Worm (Caenorhabditis elegans) whole organism, midembryonic: Measurements from ENCODE around the gene Y110A2AL.4.

Experiments
- T22C8.4 ChIP-seq: fragments of 200-800 bp; sonication (Bioruptor generic); IDR thresholded peaks from 2 replicates; pipeline ENCODE4 v1.3.6; 2022; ENCODE audit warnings: missing genetic modification characterization, missing compliant biosample characterization
- cog-1 ChIP-seq: sonication (generic microtip); optimal IDR thresholded peaks from 2 replicates; lab custom pipeline; 2016; ENCODE audit warnings: missing genetic modification characterization, missing compliant biosample characterization
- flt-1 ChIP-seq: fragments of 200-800 bp; sonication (Bioruptor generic); IDR thresholded peaks from 2 replicates; pipeline ENCODE4 v1.3.6; 2022; ENCODE audit warnings: missing genetic modification characterization, missing compliant biosample characterization
- klf-2 ChIP-seq: fragments of 200-800 bp; sonication (Bioruptor generic); conservative IDR thresholded peaks from 2 replicates; pipeline ENCODE4 v1.3.6; 2022; ENCODE audit warnings: missing genetic modification reagents, missing genetic modification characterization, missing compliant biosample characterization
- med-1 ChIP-seq: sonication (generic microtip); optimal IDR thresholded peaks from 2 replicates; lab custom pipeline; 2017; ENCODE audit warnings: missing genetic modification characterization, mild to moderate bottlenecking, missing compliant biosample characterization, antibody characterized with exemption, missing genetic modification reagents; ENCODE audit not compliant: insufficient read depth
- ref-1 ChIP-seq: fragments of 200-800 bp; sonication (Bioruptor generic); conservative IDR thresholded peaks from 2 replicates; pipeline ENCODE4 v1.3.6; 2022; ENCODE audit warnings: missing genetic modification reagents, missing genetic modification characterization, missing compliant biosample characterization
- tab-1 ChIP-seq: fragments of 200-800 bp; sonication (Bioruptor generic); IDR thresholded peaks from 2 replicates; pipeline ENCODE4 v1.3.6; 2022; ENCODE audit warnings: missing genetic modification characterization, missing compliant biosample characterization
- ztf-23 ChIP-seq: fragments of 200-800 bp; sonication (Bioruptor generic); IDR thresholded peaks from 2 replicates; pipeline ENCODE4 v1.3.6; 2022; ENCODE audit warnings: missing genetic modification reagents, missing genetic modification characterization, missing compliant biosample characterization
- ztf-29 ChIP-seq: fragments of 200-800 bp; sonication (Bioruptor generic); IDR thresholded peaks from 2 replicates; pipeline ENCODE4 v1.3.6; 2022; ENCODE audit warnings: missing genetic modification reagents, missing genetic modification characterization, missing compliant biosample characterization

DNA sequence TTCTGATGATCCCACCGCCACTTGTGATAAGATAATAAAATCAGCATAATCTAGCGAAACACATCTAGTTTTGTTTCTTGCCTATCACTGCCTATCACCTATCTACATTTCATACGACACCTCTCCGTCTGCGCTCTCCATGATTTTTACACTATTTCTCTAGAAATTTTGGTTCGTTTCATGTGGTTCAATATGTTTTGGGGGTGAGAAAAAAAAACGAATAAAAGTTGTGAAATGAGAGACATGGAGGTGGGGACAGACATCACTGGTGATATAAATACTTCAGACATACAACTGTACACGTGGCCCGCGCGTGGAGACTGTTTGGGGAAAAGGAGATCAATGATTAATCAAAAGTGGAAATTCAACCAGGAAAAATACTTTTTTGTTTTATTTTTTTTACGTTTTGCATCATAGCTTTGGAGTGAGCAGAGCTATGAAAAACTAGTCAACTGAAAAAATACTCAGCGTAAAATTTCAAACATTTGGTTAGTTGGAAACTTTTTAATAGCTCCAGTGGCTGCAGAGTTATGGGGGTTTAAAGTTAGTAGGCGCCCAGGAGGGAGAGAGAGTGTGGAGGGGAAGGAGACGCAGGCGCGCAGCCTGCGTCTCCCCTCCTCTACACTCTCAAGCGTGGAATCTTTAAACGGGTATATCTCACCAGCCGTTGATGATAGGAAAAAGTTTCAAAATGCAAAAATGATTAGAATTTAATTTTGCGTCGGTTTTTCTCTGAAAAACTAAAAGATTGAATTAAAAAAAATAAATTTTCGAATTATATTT, 36.1 kb upstream of the Y110A2AL.4 start:
- TF ChIP-seq cog-1 (tag; lab: Kevin White, UChicago) (no peak), ref-1 (GFP tag; lab: Robert Waterston, UW) (no peak), ztf-23 (GFP tag; lab: Robert Waterston, UW) (no peak), flt-1 (GFP tag; lab: Robert Waterston, UW) (no peak), tab-1 (GFP tag; lab: Robert Waterston, UW) (no peak), ztf-29 (GFP tag; lab: Robert Waterston, UW) (no peak), med-1 (GFP tag; lab: Kevin White, UChicago) (no peak), klf-2 (GFP tag; lab: Robert Waterston, UW) (no peak), T22C8.4 (GFP tag; lab: Robert Waterston, UW) (no peak)
